Worm (Caenorhabditis elegans) whole organism, late embryonic: ENCODE measurements around the gene lgc-41.

Experiments
- F13H6.1 ChIP-seq: sonication (generic microtip); optimal IDR thresholded peaks from 2 replicates; lab custom pipeline; 2016; ENCODE audit warnings: missing genetic modification characterization, missing compliant biosample characterization
- K02D7.2 ChIP-seq: sonication (generic microtip); optimal IDR thresholded peaks from 2 replicates; lab custom pipeline; 2017; ENCODE audit warnings: mild to moderate bottlenecking, missing genetic modification characterization, missing compliant biosample characterization
- T23F11.4 ChIP-seq: fragments of 200-800 bp; sonication (Bioruptor generic); optimal IDR thresholded peaks from 2 replicates; lab custom pipeline; 2018; ENCODE audit warnings: mild to moderate bottlenecking, missing genetic modification characterization, missing compliant biosample characterization
- Y22D7AL.16 ChIP-seq: sonication (generic microtip); optimal IDR thresholded peaks from 2 replicates; lab custom pipeline; 2016; ENCODE audit warnings: missing genetic modification characterization, missing compliant biosample characterization
- ceh-31 ChIP-seq: sonication (generic microtip); optimal IDR thresholded peaks from 2 replicates; lab custom pipeline; 2016; ENCODE audit warnings: missing genetic modification characterization, missing compliant biosample characterization
- ceh-45 ChIP-seq: fragments of 200-800 bp; sonication (Bioruptor generic); IDR thresholded peaks from 2 replicates; pipeline ENCODE4 v1.3.6; 2022; ENCODE audit warnings: missing genetic modification reagents, missing genetic modification characterization, missing compliant biosample characterization
- ceh-6 ChIP-seq: fragments of 200-800 bp; sonication (Bioruptor generic); optimal IDR thresholded peaks from 2 replicates; lab custom pipeline; 2018; ENCODE audit warnings: mild to moderate bottlenecking, missing genetic modification characterization, missing compliant biosample characterization
- che-1 ChIP-seq: sonication (generic microtip); optimal IDR thresholded peaks from 2 replicates; lab custom pipeline; 2016; ENCODE audit warnings: mild to moderate bottlenecking, missing genetic modification characterization, missing compliant biosample characterization
- dmd-4 ChIP-seq: sonication (generic microtip); optimal IDR thresholded peaks from 2 replicates; lab custom pipeline; 2016; ENCODE audit warnings: borderline replicate concordance, missing genetic modification characterization, missing compliant biosample characterization
- dve-1 ChIP-seq: sonication (generic microtip); optimal IDR thresholded peaks from 2 replicates; lab custom pipeline; 2017; ENCODE audit warnings: antibody characterized with exemption, mild to moderate bottlenecking, missing genetic modification characterization, missing compliant biosample characterization
- gmeb-2 ChIP-seq: sonication (generic microtip); optimal IDR thresholded peaks from 2 replicates; lab custom pipeline; 2016; ENCODE audit warnings: missing genetic modification characterization, inconsistent platforms, missing compliant biosample characterization
- hlh-30 ChIP-seq: sonication (generic microtip); optimal IDR thresholded peaks from 2 replicates; lab custom pipeline; 2017; ENCODE audit warnings: antibody characterized with exemption, missing genetic modification characterization, missing compliant biosample characterization; ENCODE audit not compliant: insufficient read depth
- hlh-6 ChIP-seq: sonication (generic microtip); optimal IDR thresholded peaks from 2 replicates; lab custom pipeline; 2016; ENCODE audit warnings: missing genotype, missing genetic modification characterization, missing compliant biosample characterization
- nfya-1 ChIP-seq: sonication (generic microtip); optimal IDR thresholded peaks from 2 replicates; lab custom pipeline; 2017; ENCODE audit warnings: missing genetic modification characterization, mild to moderate bottlenecking, missing compliant biosample characterization, antibody characterized with exemption, moderate library complexity
- nhr-11 ChIP-seq: fragments of 150-350 bp; optimal IDR thresholded peaks from 2 replicates; lab custom pipeline; 2014; ENCODE audit warnings: missing biosample characterization, missing genetic modification characterization
- nhr-232 ChIP-seq: sonication (generic microtip); optimal IDR thresholded peaks from 2 replicates; lab custom pipeline; 2016; ENCODE audit warnings: missing genetic modification characterization, missing compliant biosample characterization
- odd-2 ChIP-seq: sonication (generic microtip); optimal IDR thresholded peaks from 2 replicates; lab custom pipeline; 2017; ENCODE audit warnings: antibody characterized with exemption, mild to moderate bottlenecking, missing genetic modification characterization, missing compliant biosample characterization
- pax-1 ChIP-seq: fragments of 150-350 bp; optimal IDR thresholded peaks from 2 replicates; lab custom pipeline; 2014; ENCODE audit warnings: missing biosample characterization, missing genetic modification characterization
- pqm-1 ChIP-seq: sonication (generic microtip); optimal IDR thresholded peaks from 2 replicates; lab custom pipeline; 2016; ENCODE audit warnings: missing genetic modification characterization, missing compliant biosample characterization
- ref-2 ChIP-seq: sonication (generic microtip); optimal IDR thresholded peaks from 2 replicates; lab custom pipeline; 2016; ENCODE audit warnings: missing genetic modification characterization, missing compliant biosample characterization
- rnt-1 ChIP-seq: sonication (generic microtip); optimal IDR thresholded peaks from 2 replicates; lab custom pipeline; 2016; ENCODE audit warnings: missing genetic modification characterization, missing compliant biosample characterization
- sox-2 ChIP-seq: fragments of 200-800 bp; sonication (Bioruptor generic); IDR thresholded peaks from 2 replicates; pipeline ENCODE4 v1.3.6; 2022; ENCODE audit warnings: missing genetic modification reagents, missing genetic modification characterization, missing compliant biosample characterization
- tbx-2 ChIP-seq: sonication (generic microtip); optimal IDR thresholded peaks from 2 replicates; lab custom pipeline; 2016; ENCODE audit warnings: missing genetic modification characterization, missing compliant biosample characterization
- ttx-3 ChIP-seq: sonication (generic microtip); optimal IDR thresholded peaks from 2 replicates; lab custom pipeline; 2016; ENCODE audit warnings: missing genetic modification reagents, missing genetic modification characterization, missing compliant biosample characterization
- unc-42 ChIP-seq: sonication (generic microtip); optimal IDR thresholded peaks from 2 replicates; lab custom pipeline; 2016; ENCODE audit warnings: missing genotype, missing genetic modification characterization, missing compliant biosample characterization
- unc-55 ChIP-seq: sonication (generic microtip); optimal IDR thresholded peaks from 2 replicates; lab custom pipeline; 2017; ENCODE audit warnings: missing biosample characterization, missing genetic modification reagents, missing genetic modification characterization
- zip-5 ChIP-seq: sonication (generic microtip); optimal IDR thresholded peaks from 2 replicates; lab custom pipeline; 2016; ENCODE audit warnings: missing genetic modification characterization, missing compliant biosample characterization

The lgc-41 gene

ce11 chrX:10499590-10499989 lies 45.5 kb downstream of the lgc-41 start, which contains the start of gene vab-3:
Gene vab-3, plus strand, starts transcription at chrX:10499890.
- no peak for TF ChIP-seq unc-42
- TF ChIP-seq ceh-31, result peak; percentile 22
- TF ChIP-seq, all 69 proteins: peak for 1

- TF ChIP-seq gmeb-2 (tag; lab: Kevin White, UChicago) (no peak), ceh-6 (GFP tag; lab: Kevin White, UChicago) (no peak), sox-2 (GFP tag; lab: Robert Waterston, UW) (no peak), hlh-30 (no peak), F13H6.1 (tag; lab: Kevin White, UChicago) (no peak), dmd-4 (tag; lab: Kevin White, UChicago) (no peak), odd-2 (tag; lab: Kevin White, UChicago) (no peak), rnt-1 (no peak), ref-2 (tag; lab: Kevin White, UChicago) (no peak), Y22D7AL.16 (tag; lab: Kevin White, UChicago) (no peak), unc-55 (GFP tag; lab: Kevin White, UChicago) (no peak)
Measured at ce11 chrX:10503393-10503792, 49.3 kb downstream of the lgc-41 start.

ce11 chrX:10505193-10505592 lies 51.1 kb downstream of the lgc-41 start:
- peak; percentile 80 for TF ChIP-seq nfya-1
- TF ChIP-seq che-1 (tag; lab: Kevin White, UChicago), result no peak
- peak; percentile 37 for TF ChIP-seq ceh-31

- TF ChIP-seq T23F11.4 (GFP tag; lab: Kevin White, UChicago) (no peak), zip-5 (tag; lab: Kevin White, UChicago) (no peak), nhr-11 (tag; lab: Kevin White, UChicago) (no peak), ceh-45 (GFP tag; lab: Robert Waterston, UW) (no peak), K02D7.2 (tag; lab: Kevin White, UChicago) (no peak), pqm-1 (no peak), ttx-3 (no peak), pax-1 (tag; lab: Kevin White, UChicago) (no peak), hlh-6 (no peak), nhr-232 (tag; lab: Kevin White, UChicago) (no peak), odd-2 (tag; lab: Kevin White, UChicago) (no peak), tbx-2 (tag; lab: Kevin White, UChicago) (no peak), dve-1 (tag; lab: Kevin White, UChicago) (no peak), nfya-1 (no peak)
Measured at ce11 chrX:10507971-10508370, 53.9 kb downstream of the lgc-41 start.
